Worm (Caenorhabditis elegans): ENCODE data around the gene F55C12.4.

ce11 chrII:5831373-5831772 lies 26.8 kb downstream of the F55C12.4 start:
- TF ChIP-seq npax-4 (tag; optimal IDR thresholded peaks at IDR 0.05) (no peak), pha-4 (tag; optimal IDR thresholded peaks at IDR 0.05) (no peak), dve-1 (tag; optimal IDR thresholded peaks at IDR 0.05) (no peak), ets-4 (tag; optimal IDR thresholded peaks at IDR 0.05) (no peak), ceh-22 (tag; optimal IDR thresholded peaks at IDR 0.05) (no peak), pros-1 (tag; optimal IDR thresholded peaks at IDR 0.05) (no peak), ama-1 (optimal IDR thresholded peaks at IDR 0.05) (no peak)
